Fruit fly (Drosophila melanogaster): Measurements from ENCODE around the gene CG5466.

The CG5466 gene

dm6 chr3R:20574535-20574980, 43.1 kb upstream of the CG5466 start (continued):
- TF ChIP-seq CG12104 (GFP tag; optimal IDR thresholded peaks at IDR 0.05) = no peak
- peak in 1 of 2 experiments; percentile 61 for TF ChIP-seq Trl (optimal IDR thresholded peaks at IDR 0.05)
- no peak for TF ChIP-seq Trl (GFP tag; optimal IDR thresholded peaks at IDR 0.05)
- no peak for TF ChIP-seq CG30020 (tag; optimal IDR thresholded peaks at IDR 0.05)
- no peak for TF ChIP-seq CG13775 (GFP tag; optimal IDR thresholded peaks at IDR 0.05)
- no peak for TF ChIP-seq D19A (tag; optimal IDR thresholded peaks at IDR 0.05)
- TF ChIP-seq Spps (tag; optimal IDR thresholded peaks at IDR 0.05) = no peak
- TF ChIP-seq CG43689 (GFP tag; IDR thresholded peaks at IDR 0.05) = no peak
- no peak for TF ChIP-seq CG10462 (GFP tag; optimal IDR thresholded peaks at IDR 0.05)
- peak; percentile 12; the same call in 1 of the 2 replicates for TF ChIP-seq CG14014 (GFP tag; IDR thresholded peaks at IDR 0.05)
- TF ChIP-seq CG2120 (GFP tag; optimal IDR thresholded peaks at IDR 0.05) = no peak
- no peak for TF ChIP-seq Chrac-16 (GFP tag; optimal IDR thresholded peaks at IDR 0.05)
- TF ChIP-seq lov (optimal IDR thresholded peaks at IDR 0.05) = no peak
- TF ChIP-seq lov (GFP tag; IDR thresholded peaks at IDR 0.05) = 0 out of 3 replicates have a peak, but pooled peaks have one; percentile 55
- TF ChIP-seq Sry-δ (GFP tag; optimal IDR thresholded peaks at IDR 0.05) = no peak
- TF ChIP-seq sim (GFP tag; IDR thresholded peaks at IDR 0.05) = no peak
- TF ChIP-seq GATAe (GFP tag; conservative IDR thresholded peaks at IDR 0.05) = no peak
- TF ChIP-seq crc (GFP tag; optimal IDR thresholded peaks at IDR 0.05) = no peak
- TF ChIP-seq CG12942 (GFP tag; optimal IDR thresholded peaks at IDR 0.05) = no peak
- TF ChIP-seq CG16779 (GFP tag; IDR thresholded peaks at IDR 0.05) = no peak
- no peak for TF ChIP-seq CG15073 (GFP tag; optimal IDR thresholded peaks at IDR 0.05)
- no peak for TF ChIP-seq CG13123 (GFP tag; optimal IDR thresholded peaks at IDR 0.05)
- no peak for TF ChIP-seq z (GFP tag; IDR thresholded peaks at IDR 0.05)
- no peak for TF ChIP-seq pan (optimal IDR thresholded peaks at IDR 0.05)
- no peak for TF ChIP-seq pan (GFP tag; optimal IDR thresholded peaks at IDR 0.05 in 1 of 2, IDR thresholded peaks at IDR 0.05 in 1 of 2)
- TF ChIP-seq CG31365 (tag; optimal IDR thresholded peaks at IDR 0.05) = no peak
- no peak for TF ChIP-seq Hr39 (optimal IDR thresholded peaks at IDR 0.05)
- TF ChIP-seq fu2 (GFP tag; optimal IDR thresholded peaks at IDR 0.05) = peak; percentile 32
- TF ChIP-seq Rfx (GFP tag; IDR thresholded peaks at IDR 0.05) = peak; percentile 15; the same call in 1 of the 2 replicates
- no peak for TF ChIP-seq YL-1 (GFP tag; optimal IDR thresholded peaks at IDR 0.05)
- TF ChIP-seq HmgD (GFP tag; optimal IDR thresholded peaks at IDR 0.05) = no peak
- no peak for TF ChIP-seq CG16813 (GFP tag; IDR thresholded peaks at IDR 0.05; ENCODE audit: partially characterized antibody)
- TF ChIP-seq Lpt (GFP tag; optimal IDR thresholded peaks at IDR 0.05) = no peak
- no peak for TF ChIP-seq CG6854 (GFP tag; optimal IDR thresholded peaks at IDR 0.05)
- TF ChIP-seq Stat92E (GFP tag; optimal IDR thresholded peaks at IDR 0.05) = peak in 1 of 3 experiments; percentile 26
- no peak for TF ChIP-seq CG8281 (tag; optimal IDR thresholded peaks at IDR 0.05)
- TF ChIP-seq grau (tag; optimal IDR thresholded peaks at IDR 0.05) = peak; percentile 88
- TF ChIP-seq grn (GFP tag; optimal IDR thresholded peaks at IDR 0.05) = peak; percentile 83
- TF ChIP-seq chif (GFP tag; optimal IDR thresholded peaks at IDR 0.05) = no peak
- TF ChIP-seq caup (GFP tag; optimal IDR thresholded peaks at IDR 0.05; ENCODE audit: severe bottlenecking) = peak; percentile 42
- no peak for TF ChIP-seq CG15011 (GFP tag; optimal IDR thresholded peaks at IDR 0.05)
- TF ChIP-seq Ets65A (GFP tag) = no peak
- no peak for TF ChIP-seq CG3407 (GFP tag; optimal IDR thresholded peaks at IDR 0.05)
- TF ChIP-seq ewg (GFP tag; optimal IDR thresholded peaks at IDR 0.05) = no peak
- peak; percentile 22 for TF ChIP-seq maf-S (GFP tag; optimal IDR thresholded peaks at IDR 0.05)
- TF ChIP-seq HLH3B (GFP tag; IDR thresholded peaks at IDR 0.05) = no peak
- peak; percentile 56 for TF ChIP-seq bigmax (GFP tag; optimal IDR thresholded peaks at IDR 0.05)
- TF ChIP-seq vnd (GFP tag; IDR thresholded peaks at IDR 0.05; ENCODE audit: partially characterized antibody) = 0 out of 3 replicates have a peak, but pooled peaks have one; percentile 24
- peak; percentile 73 for TF ChIP-seq lilli (GFP tag; optimal IDR thresholded peaks at IDR 0.05)
- TF ChIP-seq Ptx1 (GFP tag; IDR thresholded peaks at IDR 0.05) = no peak
- TF ChIP-seq jumu (GFP tag; optimal IDR thresholded peaks at IDR 0.05) = peak; percentile 13
- peak; percentile 76 for TF ChIP-seq kni (GFP tag; optimal IDR thresholded peaks at IDR 0.05)
- no peak for TF ChIP-seq knrl (GFP tag; IDR thresholded peaks at IDR 0.05; ENCODE audit: partially characterized antibody)
